Fruit fly (Drosophila melanogaster) whole organism, embryonic: ENCODE measurements around the gene CG2006.

Experiments
- ATbp ChIP-seq: fragments of 200-800 bp; sonication (Bioruptor generic); optimal IDR thresholded peaks from 2 replicates; lab custom pipeline; 2017; ENCODE audit warnings: missing biosample characterization, mild to moderate bottlenecking, missing genetic modification characterization, missing genetic modification reagents
- Blimp-1 ChIP-seq: fragments of 200-800 bp; sonication (Bioruptor generic); optimal IDR thresholded peaks from 3 replicates; lab custom pipeline; 2018; ENCODE audit warnings: missing biosample characterization, missing genetic modification characterization, mild to moderate bottlenecking, moderate library complexity, missing genetic modification reagents
- CG10431 ChIP-seq: fragments of 200-800 bp; sonication (Bioruptor generic); optimal IDR thresholded peaks from 3 replicates; lab custom pipeline; 2018; ENCODE audit warnings: missing biosample characterization, mild to moderate bottlenecking, missing genetic modification characterization
- CG12155 ChIP-seq: fragments of 200-800 bp; sonication (Bioruptor generic); optimal IDR thresholded peaks from 3 replicates; lab custom pipeline; 2016; ENCODE audit warnings: missing biosample characterization, missing genetic modification characterization
- CG12299 ChIP-seq: fragments of 200-800 bp; sonication (Bioruptor generic); optimal IDR thresholded peaks from 2 replicates; lab custom pipeline; 2018; ENCODE audit warnings: missing biosample characterization, mild to moderate bottlenecking, missing genetic modification characterization
- CG14667 ChIP-seq: fragments of 200-800 bp; sonication (Bioruptor generic); IDR thresholded peaks from 2 replicates; pipeline ENCODE4 v1.3.6; 2022; ENCODE audit warnings: missing biosample characterization, missing genetic modification characterization
- CG14710 ChIP-seq: fragments of 200-800 bp; sonication (Bioruptor generic); optimal IDR thresholded peaks from 3 replicates; lab custom pipeline; 2019; ENCODE audit warnings: missing biosample characterization, mild to moderate bottlenecking, missing genetic modification characterization, moderate library complexity
- CG15479 ChIP-seq: fragments of 200-800 bp; sonication (Bioruptor generic); optimal IDR thresholded peaks from 3 replicates; lab custom pipeline; 2019; ENCODE audit warnings: missing biosample characterization, mild to moderate bottlenecking, missing genetic modification characterization, moderate library complexity
- CG17186 ChIP-seq: fragments of 200-800 bp; sonication (Bioruptor generic); optimal IDR thresholded peaks from 3 replicates; lab custom pipeline; 2017; ENCODE audit warnings: missing biosample characterization, missing genetic modification reagents, missing genetic modification characterization
- CG1792 ChIP-seq: fragments of 200-800 bp; sonication (Bioruptor generic); optimal IDR thresholded peaks from 2 replicates; lab custom pipeline; 2016; ENCODE audit warnings: missing biosample characterization, missing genetic modification characterization
- CG18599 ChIP-seq: fragments of 200-800 bp; sonication (Bioruptor generic); optimal IDR thresholded peaks from 3 replicates; lab custom pipeline; 2017; ENCODE audit warnings: missing biosample characterization, missing genetic modification characterization, mild to moderate bottlenecking, moderate library complexity, missing genetic modification reagents
- CG2678 ChIP-seq: fragments of 200-800 bp; sonication (Bioruptor generic); optimal IDR thresholded peaks from 3 replicates; lab custom pipeline; 2019; ENCODE audit warnings: missing biosample characterization, mild to moderate bottlenecking, missing genetic modification characterization, moderate library complexity
- CG34224 ChIP-seq: fragments of 200-800 bp; sonication (Bioruptor generic); IDR thresholded peaks from 3 replicates; pipeline ENCODE4 v1.3.6; 2022; ENCODE audit warnings: missing biosample characterization, missing genetic modification characterization; ENCODE audit not compliant: partially characterized antibody
- CG3726 ChIP-seq: fragments of 200-800 bp; sonication (Bioruptor generic); IDR thresholded peaks from 3 replicates; pipeline ENCODE4, ENCODE4 v1.3.6; 2022; ENCODE audit warnings: missing biosample characterization, missing genetic modification characterization
- CG5180 ChIP-seq: fragments of 200-800 bp; sonication (Bioruptor generic); optimal IDR thresholded peaks from 3 replicates; lab custom pipeline; 2017; ENCODE audit warnings: missing biosample characterization, missing genetic modification characterization, mild to moderate bottlenecking, moderate library complexity, missing genetic modification reagents
- CG6765 ChIP-seq: fragments of 200-800 bp; sonication (Bioruptor generic); optimal IDR thresholded peaks from 3 replicates; lab custom pipeline; 2017; ENCODE audit warnings: missing biosample characterization, mild to moderate bottlenecking, missing genetic modification characterization
- CrebB ChIP-seq: fragments of 200-800 bp; sonication (Bioruptor generic); optimal IDR thresholded peaks from 3 replicates; lab custom pipeline; 2018; ENCODE audit warnings: missing biosample characterization, mild to moderate bottlenecking, missing genetic modification characterization
- Dp ChIP-seq: fragments of 200-800 bp; sonication (Bioruptor generic); optimal IDR thresholded peaks from 2 replicates; lab custom pipeline; 2018; ENCODE audit warnings: missing biosample characterization, mild to moderate bottlenecking, missing genetic modification characterization, moderate library complexity
- Ets97D ChIP-seq: fragments of 200-800 bp; sonication (Bioruptor generic); optimal IDR thresholded peaks from 3 replicates; lab custom pipeline; 2016; ENCODE audit warnings: missing biosample characterization, missing genetic modification characterization
- Fer1 ChIP-seq: fragments of 200-800 bp; sonication (Bioruptor generic); optimal IDR thresholded peaks from 2 replicates; lab custom pipeline; 2017; ENCODE audit warnings: missing biosample characterization, mild to moderate bottlenecking, missing genetic modification characterization
- HLH54F ChIP-seq: fragments of 200-800 bp; sonication (Bioruptor generic); optimal IDR thresholded peaks from 3 replicates; lab custom pipeline; 2016; ENCODE audit warnings: missing biosample characterization, missing genetic modification characterization
- MTF-1 ChIP-seq: fragments of 200-800 bp; sonication (Bioruptor generic); optimal IDR thresholded peaks from 2 replicates; lab custom pipeline; 2018; ENCODE audit warnings: missing biosample characterization, mild to moderate bottlenecking, missing genetic modification characterization, borderline replicate concordance
- Max ChIP-seq: fragments of 200-800 bp; sonication (Bioruptor generic); optimal IDR thresholded peaks from 2 replicates; lab custom pipeline; 2016; ENCODE audit warnings: missing biosample characterization, mild to moderate bottlenecking, missing genetic modification characterization
- Myb ChIP-seq: fragments of 200-800 bp; sonication (Bioruptor generic); optimal IDR thresholded peaks from 2 replicates; lab custom pipeline; 2016; ENCODE audit warnings: missing biosample characterization, missing genetic modification characterization
- Nf-YB ChIP-seq: fragments of 200-800 bp; sonication (Bioruptor generic); optimal IDR thresholded peaks from 3 replicates; lab custom pipeline; 2019; ENCODE audit warnings: missing biosample characterization, mild to moderate bottlenecking, missing genetic modification characterization, moderate library complexity
- Sox102F ChIP-seq: fragments of 200-800 bp; sonication (Bioruptor generic); optimal IDR thresholded peaks from 2 replicates; lab custom pipeline; 2018; ENCODE audit warnings: missing biosample characterization, mild to moderate bottlenecking, missing genetic modification characterization, moderate library complexity
- caup ChIP-seq: fragments of 200-800 bp; sonication (Bioruptor generic); optimal IDR thresholded peaks from 3 replicates; lab custom pipeline; 2017; ENCODE audit warnings: missing biosample characterization, mild to moderate bottlenecking, missing genetic modification characterization, moderate library complexity; ENCODE audit not compliant: severe bottlenecking
- chinmo ChIP-seq: fragments of 200-800 bp; sonication (Bioruptor generic); IDR thresholded peaks from 4 replicates; pipeline ENCODE4 v1.3.6; 2022; ENCODE audit warnings: missing biosample characterization, missing genetic modification characterization; ENCODE audit not compliant: partially characterized antibody
- da ChIP-seq: fragments of 200-800 bp; sonication (Bioruptor generic); optimal IDR thresholded peaks from 2 replicates; lab custom pipeline; 2016; ENCODE audit warnings: missing biosample characterization, missing genetic modification characterization
- danr ChIP-seq: fragments of 200-800 bp; sonication (Bioruptor generic); IDR thresholded peaks from 2 replicates; pipeline ENCODE4 v1.3.6; 2022; ENCODE audit warnings: missing biosample characterization, missing genetic modification characterization
- disco-r ChIP-seq: fragments of 200-800 bp; sonication (Bioruptor generic); optimal IDR thresholded peaks from 2 replicates; lab custom pipeline; 2016; ENCODE audit warnings: missing biosample characterization, missing genetic modification characterization
- dpn ChIP-seq, 2 experiments: fragments of 200-800 bp; sonication (Bioruptor generic); optimal IDR thresholded peaks; 3 replicates each; lab custom pipeline; 2016; ENCODE audit warnings: missing biosample characterization in 2 of 2, missing genetic modification characterization in 2 of 2
- gem ChIP-seq: fragments of 200-800 bp; sonication (Bioruptor generic); optimal IDR thresholded peaks from 2 replicates; lab custom pipeline; 2019; ENCODE audit warnings: missing biosample characterization, mild to moderate bottlenecking, missing genetic modification characterization, moderate library complexity
- hb ChIP-seq: fragments of 200-800 bp; sonication (Bioruptor generic); IDR thresholded peaks from 3 replicates; pipeline ENCODE4 v1.3.6; 2022; ENCODE audit warnings: missing biosample characterization, missing genetic modification characterization; ENCODE audit not compliant: partially characterized antibody
- ind ChIP-seq: fragments of 200-800 bp; sonication (Bioruptor generic); optimal IDR thresholded peaks from 3 replicates; lab custom pipeline; 2016; ENCODE audit warnings: missing biosample characterization, missing genetic modification characterization
- lmd ChIP-seq: fragments of 200-800 bp; sonication (Bioruptor generic); IDR thresholded peaks from 2 replicates; pipeline ENCODE4 v1.3.6; 2022; ENCODE audit warnings: missing biosample characterization, missing genetic modification characterization
- mld ChIP-seq: fragments of 200-800 bp; sonication (Bioruptor generic); IDR thresholded peaks from 3 replicates; pipeline ENCODE4 v1.3.6; 2022; ENCODE audit warnings: missing biosample characterization, missing genetic modification characterization; ENCODE audit not compliant: partially characterized antibody
- odd ChIP-seq: fragments of 200-800 bp; sonication (Bioruptor generic); optimal IDR thresholded peaks from 2 replicates; lab custom pipeline; 2017; ENCODE audit warnings: missing biosample characterization, mild to moderate bottlenecking, missing genetic modification characterization
- onecut ChIP-seq: fragments of 200-800 bp; sonication (Bioruptor generic); IDR thresholded peaks from 2 replicates; pipeline ENCODE4 v1.3.6; 2022; ENCODE audit warnings: missing biosample characterization, missing genetic modification characterization
- p53 ChIP-seq: fragments of 200-800 bp; sonication (Bioruptor generic); optimal IDR thresholded peaks from 2 replicates; lab custom pipeline; 2016; ENCODE audit warnings: missing biosample characterization, missing genetic modification characterization
- pzg ChIP-seq: fragments of 200-800 bp; sonication (Bioruptor generic); optimal IDR thresholded peaks from 3 replicates; lab custom pipeline; 2018; ENCODE audit warnings: missing biosample characterization, mild to moderate bottlenecking, missing genetic modification characterization, moderate library complexity
- run ChIP-seq: fragments of 200-800 bp; sonication (Bioruptor generic); optimal IDR thresholded peaks from 3 replicates; lab custom pipeline; 2018; ENCODE audit warnings: missing biosample characterization, mild to moderate bottlenecking, missing genetic modification characterization
- sim ChIP-seq: fragments of 200-800 bp; sonication (Bioruptor generic); IDR thresholded peaks from 2 replicates; pipeline ENCODE4 v1.3.6; 2022; ENCODE audit warnings: missing biosample characterization, missing genetic modification characterization
- slp2 ChIP-seq: fragments of 200-800 bp; sonication (Bioruptor generic); optimal IDR thresholded peaks from 2 replicates; lab custom pipeline; 2016; ENCODE audit warnings: missing biosample characterization, missing genetic modification characterization
- stwl ChIP-seq: fragments of 200-800 bp; sonication (Bioruptor generic); optimal IDR thresholded peaks from 3 replicates; lab custom pipeline; 2018; ENCODE audit warnings: missing biosample characterization, mild to moderate bottlenecking, missing genetic modification characterization, moderate library complexity
- tap ChIP-seq: fragments of 200-800 bp; optimal IDR thresholded peaks from 3 replicates; lab custom pipeline; 2019; ENCODE audit warnings: missing biosample characterization, mild to moderate bottlenecking, missing genetic modification characterization, moderate library complexity
- trh ChIP-seq: fragments of 200-800 bp; sonication (Bioruptor generic); optimal IDR thresholded peaks from 2 replicates; lab custom pipeline; 2016; ENCODE audit warnings: missing biosample characterization, missing genetic modification characterization
- tup ChIP-seq: fragments of 200-800 bp; sonication (Bioruptor generic); optimal IDR thresholded peaks from 2 replicates; lab custom pipeline; 2016; ENCODE audit warnings: missing biosample characterization, mild to moderate bottlenecking, missing genetic modification characterization, moderate library complexity
- vnd ChIP-seq: fragments of 200-800 bp; sonication (Bioruptor generic); IDR thresholded peaks from 3 replicates; pipeline ENCODE4 v1.3.6; 2022; ENCODE audit warnings: missing biosample characterization, missing genetic modification characterization; ENCODE audit not compliant: partially characterized antibody
- zfh2 ChIP-seq: fragments of 200-800 bp; sonication (Bioruptor generic); optimal IDR thresholded peaks from 2 replicates; lab custom pipeline; 2016; ENCODE audit warnings: missing biosample characterization, missing genetic modification characterization

Gene CG2006

dm6 chr3R:29479922-29480321, 9.3 kb upstream of the CG2006 start (continued):
- peak; percentile 87 for TF ChIP-seq ATbp
- TF ChIP-seq Fer1 (GFP tag; lab: Kevin White, UChicago): peak; percentile 20
- peak; percentile 54 for TF ChIP-seq onecut (GFP tag; lab: Robert Waterston, UW)
- no peak for TF ChIP-seq CG2678 (tag; lab: Kevin White, UChicago)
- peak; percentile 35 for TF ChIP-seq CG10431 (GFP tag; lab: Kevin White, UChicago)
- TF ChIP-seq MTF-1: peak; percentile 45
- no peak for TF ChIP-seq danr (GFP tag; lab: Robert Waterston, UW)
- no peak for TF ChIP-seq p53
- no peak for TF ChIP-seq da (GFP tag; lab: Kevin White, UChicago)
- TF ChIP-seq CG5180 (GFP tag; lab: Kevin White, UChicago): no peak
- TF ChIP-seq Max (GFP tag; lab: Kevin White, UChicago): no peak
- no peak for TF ChIP-seq Sox102F
- peak; percentile 40 for TF ChIP-seq CG12299
- no peak for TF ChIP-seq mld (GFP tag; lab: Robert Waterston, UW)
- TF ChIP-seq CrebB (tag; lab: Kevin White, UChicago): peak; percentile 42
- no peak for TF ChIP-seq dpn (GFP tag; optimal IDR thresholded peaks at IDR 0.05; lab: Kevin White, UChicago)
- TF ChIP-seq CG1792 (GFP tag; lab: Kevin White, UChicago): no peak
- TF ChIP-seq Ets97D (GFP tag; lab: Kevin White, UChicago): no peak
- no peak for TF ChIP-seq zfh2 (GFP tag; lab: Kevin White, UChicago)
- no peak for TF ChIP-seq CG3726 (GFP tag; lab: Robert Waterston, UW)
- TF ChIP-seq Blimp-1: peak; percentile 50
- no peak for TF ChIP-seq CG17186 (GFP tag; lab: Kevin White, UChicago)

dm6 chr3R:29490912-29491311, 1.6 kb downstream of the CG2006 start, which contains the start of gene Spase12:
Gene Spase12, minus strand, starts transcription at chr3R:29491150.
- TF ChIP-seq CG18599 (no peak), chinmo (GFP tag; lab: Robert Waterston, UW) (0 out of 4 replicates have a peak, but pooled peaks have one; percentile 48), caup (no peak), run (no peak), hb (GFP tag; lab: Robert Waterston, UW) (no peak), slp2 (GFP tag; lab: Kevin White, UChicago) (no peak), tup (GFP tag; lab: Kevin White, UChicago) (no peak), CG12155 (no peak), Nf-YB (GFP tag; lab: Kevin White, UChicago) (no peak), CG14667 (no peak), mld (GFP tag; lab: Robert Waterston, UW) (no peak), disco-r (GFP tag; lab: Kevin White, UChicago) (no peak), gem (tag; lab: Kevin White, UChicago) (no peak), tap (tag; lab: Kevin White, UChicago) (no peak), CG6765 (no peak), Dp (peak; percentile 76), trh (GFP tag; lab: Kevin White, UChicago) (no peak), sim (GFP tag; lab: Robert Waterston, UW) (no peak), odd (GFP tag; lab: Kevin White, UChicago) (no peak), HLH54F (no peak), vnd (GFP tag; lab: Robert Waterston, UW) (no peak), Myb (GFP tag; lab: Kevin White, UChicago) (peak; percentile 44), stwl (tag; lab: Kevin White, UChicago) (peak; percentile 29), CG15479 (GFP tag; lab: Kevin White, UChicago) (no peak), CG14710 (tag; lab: Kevin White, UChicago) (peak; percentile 4), pzg (peak; percentile 71), CG34224 (GFP tag; lab: Robert Waterston, UW) (0 out of 3 replicates have a peak, but pooled peaks have one; percentile 26), ind (GFP tag; lab: Kevin White, UChicago) (no peak), lmd (no peak)
